Worm (Caenorhabditis elegans) whole organism, L4 larva: ENCODE measurements around the gene fbxa-105.

Source experiments
- F26F4.8 ChIP-seq: fragments of 200-800 bp; sonication (Bioruptor generic); conservative IDR thresholded peaks from 2 replicates; pipeline ENCODE4 v1.3.6; 2022; ENCODE audit warnings: missing genetic modification characterization, missing compliant biosample characterization
- daf-12 ChIP-seq: fragments of 150-350 bp; optimal IDR thresholded peaks from 2 replicates; lab custom pipeline; 2014; ENCODE audit warnings: missing biosample characterization, missing genetic modification reagents, missing genetic modification characterization
- daf-8 ChIP-seq: fragments of 200-800 bp; sonication (Bioruptor generic); IDR thresholded peaks from 2 replicates; pipeline ENCODE4 v1.3.6; 2022; ENCODE audit warnings: missing genetic modification characterization, missing compliant biosample characterization
- fos-1 ChIP-seq: fragments of 150-350 bp; optimal IDR thresholded peaks from 2 replicates; lab custom pipeline; 2014; ENCODE audit warnings: missing biosample characterization, missing genetic modification characterization
- lin-38 ChIP-seq: fragments of 200-800 bp; sonication (Bioruptor generic); IDR thresholded peaks from 2 replicates; pipeline ENCODE4 v1.3.6; 2022; ENCODE audit warnings: missing genetic modification reagents, missing genetic modification characterization, missing compliant biosample characterization
- lin-39 ChIP-seq: fragments of 150-350 bp; optimal IDR thresholded peaks from 2 replicates; lab custom pipeline; 2014; ENCODE audit warnings: missing biosample characterization, missing genetic modification reagents, missing genetic modification characterization
- lsy-2 ChIP-seq, 2 experiments: fragments of 150-350 bp in 1 of 2; sonication (generic microtip) in 1 of 2; optimal IDR thresholded peaks; 2 replicates each; lab custom pipeline; 2014 to 2017; ENCODE audit warnings: missing biosample characterization in 2 of 2, missing genetic modification characterization in 2 of 2
- mdl-1 ChIP-seq, 2 experiments: fragments of 150-350 bp in 1 of 2; sonication (generic microtip) in 1 of 2; optimal IDR thresholded peaks; 2 replicates each; lab custom pipeline; 2014 to 2017; ENCODE audit warnings: missing biosample characterization in 2 of 2, missing genetic modification characterization in 2 of 2
- nhr-77 ChIP-seq: fragments of 150-350 bp; optimal IDR thresholded peaks from 2 replicates; lab custom pipeline; 2014; ENCODE audit warnings: missing biosample characterization, missing genetic modification characterization
- php-3 ChIP-seq: fragments of 200-800 bp; sonication (Bioruptor generic); IDR thresholded peaks from 2 replicates; pipeline ENCODE4 v1.3.6; 2022; ENCODE audit warnings: missing genetic modification reagents, missing genetic modification characterization, missing compliant biosample characterization
- unc-130 ChIP-seq: sonication (generic microtip); optimal IDR thresholded peaks from 2 replicates; lab custom pipeline; 2016; ENCODE audit warnings: missing genetic modification reagents, missing genetic modification characterization, missing compliant biosample characterization
- vab-7 ChIP-seq: fragments of 200-800 bp; sonication (Bioruptor generic); IDR thresholded peaks from 2 replicates; pipeline ENCODE4 v1.3.6; 2022; ENCODE audit warnings: missing genetic modification reagents, missing genetic modification characterization, missing compliant biosample characterization
- zag-1 ChIP-seq: fragments of 150-350 bp; optimal IDR thresholded peaks from 2 replicates; lab custom pipeline; 2014; ENCODE audit warnings: missing biosample characterization, missing genetic modification characterization

DNA sequence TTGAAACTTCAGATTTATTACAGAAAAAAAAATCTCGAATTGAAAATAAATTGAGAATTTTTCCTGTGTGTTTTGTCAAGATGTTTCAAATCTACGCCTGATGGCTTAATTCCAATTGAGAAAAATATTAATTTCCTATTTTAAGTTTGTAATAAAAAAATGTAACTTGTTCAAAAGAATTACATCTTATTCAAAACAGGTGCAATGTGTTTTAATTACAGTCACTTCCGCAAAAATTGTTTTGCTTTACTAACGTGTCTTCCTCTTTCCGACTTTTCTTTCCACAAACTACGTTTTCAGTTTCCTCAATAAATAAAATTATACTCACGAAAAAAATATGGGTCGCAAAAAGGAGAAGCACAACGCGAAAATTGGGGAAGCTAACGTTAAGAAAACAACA, 46.2 kb upstream of the fbxa-105 start, which contains the start of gene F25E5.16:
- no peak for TF ChIP-seq daf-12 (tag; lab: Kevin White, UChicago)
- no peak for TF ChIP-seq lin-38
- no peak for TF ChIP-seq fos-1
- TF ChIP-seq php-3 (GFP tag; lab: Robert Waterston, UW), result no peak
- no peak for TF ChIP-seq F26F4.8 (GFP tag; lab: Robert Waterston, UW)
- TF ChIP-seq unc-130 (GFP tag; lab: Kevin White, UChicago), result no peak
- no peak for TF ChIP-seq lin-39 (tag; lab: Kevin White, UChicago)
- no peak for TF ChIP-seq mdl-1 (tag; optimal IDR thresholded peaks at IDR 0.05; lab: Kevin White, UChicago)
- TF ChIP-seq daf-8, result no peak
- no peak for TF ChIP-seq zag-1 (tag; lab: Kevin White, UChicago)
- no peak for TF ChIP-seq nhr-77 (tag; lab: Kevin White, UChicago)
- no peak for TF ChIP-seq lsy-2 (tag; optimal IDR thresholded peaks at IDR 0.05; lab: Kevin White, UChicago)
- TF ChIP-seq vab-7 (GFP tag; lab: Robert Waterston, UW), result no peak
